Worm (Caenorhabditis elegans) whole organism, L3 larva: ENCODE results near the gene acl-14.

Experiments used
- jun-1 ChIP-seq: fragments of 150-350 bp; optimal IDR thresholded peaks from 2 replicates; lab custom pipeline; 2014; ENCODE audit warnings: missing biosample characterization, missing genetic modification reagents, missing genetic modification characterization
- pha-4 ChIP-seq: fragments of 150-350 bp; optimal IDR thresholded peaks from 2 replicates; lab custom pipeline; 2014; ENCODE audit warnings: missing biosample characterization, missing genetic modification reagents, missing genetic modification characterization
- snpc-4 ChIP-seq: fragments of 150-350 bp; optimal IDR thresholded peaks from 2 replicates; lab custom pipeline; 2014; ENCODE audit warnings: missing biosample characterization, missing genetic modification characterization

DNA sequence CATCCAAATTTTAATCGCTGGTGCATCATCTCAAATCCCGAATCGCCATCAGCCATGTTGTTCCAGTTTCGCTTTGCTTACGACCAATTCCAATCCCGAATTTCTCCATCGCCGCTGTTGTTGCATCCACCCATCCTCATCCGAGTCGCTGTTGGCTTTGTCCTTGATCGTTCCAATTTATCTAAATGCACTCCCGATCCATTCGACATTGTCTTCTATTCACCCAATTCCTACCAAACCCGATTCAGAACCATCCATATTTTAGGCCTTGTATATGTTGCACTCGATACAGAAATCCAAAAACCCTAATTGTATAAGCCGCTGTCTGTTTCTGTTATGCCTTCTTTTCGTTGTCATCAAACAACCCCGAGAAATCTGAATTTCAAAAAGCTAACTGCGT lies 6.9 kb upstream of the acl-14 start:
- no peak for TF ChIP-seq snpc-4 (tag; lab: Kevin White, UChicago)
- no peak for TF ChIP-seq pha-4 (tag; lab: Kevin White, UChicago)
- no peak for TF ChIP-seq jun-1
